Fruit fly (Drosophila melanogaster): Measurements from ENCODE around the gene Ubc84D.

Gene Ubc84D

DNA sequence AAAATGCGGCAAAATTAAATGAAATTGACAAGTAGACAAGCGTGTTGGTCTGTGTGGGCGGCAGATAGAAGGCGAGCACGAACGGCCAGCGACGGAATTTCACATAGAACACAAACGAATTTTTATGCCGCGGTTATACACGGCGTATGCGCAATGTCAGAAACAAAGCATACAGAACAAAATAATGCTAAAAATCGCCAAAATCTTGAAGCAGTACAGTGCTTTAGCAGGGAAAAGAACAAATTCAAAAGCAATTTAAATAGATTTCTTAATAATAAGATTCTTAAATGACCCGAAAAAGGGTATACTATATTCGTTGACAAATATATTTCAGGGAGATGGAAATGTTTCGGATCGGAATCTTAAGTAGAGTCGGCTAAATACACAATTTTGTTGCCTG is 18.7 kb downstream of the Ubc84D start (continued):
- no peak for TF ChIP-seq bsh (GFP tag; optimal IDR thresholded peaks at IDR 0.05)
- no peak for TF ChIP-seq gce (GFP tag; IDR thresholded peaks at IDR 0.05)
- TF ChIP-seq peb (GFP tag; IDR thresholded peaks at IDR 0.05), result no peak
- TF ChIP-seq CG10565 (GFP tag; optimal IDR thresholded peaks at IDR 0.05), result no peak
- no peak for TF ChIP-seq Dref (GFP tag; IDR thresholded peaks at IDR 0.05)
- no peak for TF ChIP-seq gro (GFP tag; optimal IDR thresholded peaks at IDR 0.05)
- 0 out of 3 replicates have a peak, but pooled peaks have one; percentile 46 for TF ChIP-seq CG11695 (GFP tag; IDR thresholded peaks at IDR 0.05)
- no peak for TF ChIP-seq CG1792 (GFP tag; optimal IDR thresholded peaks at IDR 0.05)
- no peak for TF ChIP-seq Hr78 (GFP tag; optimal IDR thresholded peaks at IDR 0.05)
- TF ChIP-seq ro (GFP tag; IDR thresholded peaks at IDR 0.05), result no peak
- no peak for TF ChIP-seq CG16863 (GFP tag; optimal IDR thresholded peaks at IDR 0.05)
- no peak for TF ChIP-seq CG8924 (tag; optimal IDR thresholded peaks at IDR 0.05)
- TF ChIP-seq H15 (GFP tag; IDR thresholded peaks at IDR 0.05), result peak; percentile 25; the same call in 1 of the 3 replicates
- TF ChIP-seq CG10366 (GFP tag; IDR thresholded peaks at IDR 0.05), result peak; percentile 51
- TF ChIP-seq wdn (GFP tag; IDR thresholded peaks at IDR 0.05), result no peak
- TF ChIP-seq fd102C (GFP tag; optimal IDR thresholded peaks at IDR 0.05), result no peak
- TF ChIP-seq Mrtf (GFP tag; IDR thresholded peaks at IDR 0.05), result no peak
- TF ChIP-seq CG4820 (GFP tag; optimal IDR thresholded peaks at IDR 0.05), result no peak
- no peak for TF ChIP-seq CG2129 (GFP tag; IDR thresholded peaks at IDR 0.05; ENCODE audit: partially characterized antibody)
- TF ChIP-seq Drgx (GFP tag; IDR thresholded peaks at IDR 0.05), result no peak
- TF ChIP-seq CG32767 (GFP tag; IDR thresholded peaks at IDR 0.05), result 0 out of 2 replicates have a peak, but pooled peaks have one; percentile 40
- peak; percentile 4 for TF ChIP-seq CG30403 (GFP tag; optimal IDR thresholded peaks at IDR 0.05)
- peak; percentile 15 for TF ChIP-seq dmrt99B (tag; optimal IDR thresholded peaks at IDR 0.05)
- no peak for TF ChIP-seq klu (GFP tag; IDR thresholded peaks at IDR 0.05)
- no peak for TF ChIP-seq CG14667 (GFP tag; IDR thresholded peaks at IDR 0.05)
- no peak for TF ChIP-seq CG11456 (GFP tag; IDR thresholded peaks at IDR 0.05)
- TF ChIP-seq CG15011 (GFP tag; optimal IDR thresholded peaks at IDR 0.05), result no peak
- TF ChIP-seq Usf (GFP tag; optimal IDR thresholded peaks at IDR 0.05), result no peak
- TF ChIP-seq CG3281 (GFP tag; optimal IDR thresholded peaks at IDR 0.05), result peak; percentile 30
- TF ChIP-seq D19A (tag; optimal IDR thresholded peaks at IDR 0.05), result no peak
- no peak for TF ChIP-seq CG6683 (GFP tag; optimal IDR thresholded peaks at IDR 0.05)
- no peak for TF ChIP-seq CG15073 (GFP tag; optimal IDR thresholded peaks at IDR 0.05)
- no peak for TF ChIP-seq CG3065 (GFP tag; optimal IDR thresholded peaks at IDR 0.05)
- no peak for TF ChIP-seq CG7987 (GFP tag; optimal IDR thresholded peaks at IDR 0.05)
- TF ChIP-seq nerfin-2 (GFP tag; IDR thresholded peaks at IDR 0.05; ENCODE audit: partially characterized antibody), result no peak
- TF ChIP-seq en (GFP tag; optimal IDR thresholded peaks at IDR 0.05), result no peak
- no peak for TF ChIP-seq CG32772 (GFP tag; IDR thresholded peaks at IDR 0.05)
- 0 out of 2 replicates have a peak, but pooled peaks have one; percentile 9 for TF ChIP-seq Nf-YA (GFP tag; IDR thresholded peaks at IDR 0.05)
- no peak for TF ChIP-seq twi (tag; optimal IDR thresholded peaks at IDR 0.05)
- no peak for TF ChIP-seq Chrac-16 (GFP tag; optimal IDR thresholded peaks at IDR 0.05)
- TF ChIP-seq jumu (GFP tag; optimal IDR thresholded peaks at IDR 0.05), result no peak
- TF ChIP-seq tgo (GFP tag; IDR thresholded peaks at IDR 0.05), result 0 out of 3 replicates have a peak, but pooled peaks have one; percentile 14
- TF ChIP-seq dysf (GFP tag; IDR thresholded peaks at IDR 0.05), result peak; percentile 30; the same call in 1 of the 3 replicates
- TF ChIP-seq Hey (tag; optimal IDR thresholded peaks at IDR 0.05), result no peak
- no peak for TF ChIP-seq CG31441 (GFP tag; IDR thresholded peaks at IDR 0.05)
- no peak for TF ChIP-seq dati (GFP tag; IDR thresholded peaks at IDR 0.05)
- TF ChIP-seq chn (GFP tag; optimal IDR thresholded peaks at IDR 0.05), result no peak
- no peak for TF ChIP-seq ken (GFP tag; IDR thresholded peaks at IDR 0.05)
- TF ChIP-seq Deaf1 (tag; optimal IDR thresholded peaks at IDR 0.05), result no peak
- no peak for TF ChIP-seq Nf-YC (tag; optimal IDR thresholded peaks at IDR 0.05)
- no peak for TF ChIP-seq ems (GFP tag; optimal IDR thresholded peaks at IDR 0.05)
- TF ChIP-seq Bgb (GFP tag; IDR thresholded peaks at IDR 0.05; ENCODE audit: partially characterized antibody), result no peak
